Fruit fly (Drosophila melanogaster) whole organism, prepupa: ENCODE measurements around the gene Gclm.

Experiments
- Blimp-1 ChIP-seq: fragments of 200-800 bp; sonication (Bioruptor generic); optimal IDR thresholded peaks from 3 replicates; lab custom pipeline; 2017; ENCODE audit warnings: missing biosample characterization, missing genetic modification characterization, mild to moderate bottlenecking, moderate library complexity, missing genetic modification reagents
- CG10631 ChIP-seq: fragments of 200-800 bp; sonication (Bioruptor generic); optimal IDR thresholded peaks from 2 replicates; lab custom pipeline; 2016; ENCODE audit warnings: missing biosample characterization, missing genetic modification characterization
- CG10669 ChIP-seq: fragments of 200-800 bp; sonication (Bioruptor generic); optimal IDR thresholded peaks from 3 replicates; lab custom pipeline; 2018; ENCODE audit warnings: missing biosample characterization, mild to moderate bottlenecking, missing genetic modification characterization, moderate library complexity
- CG11294 ChIP-seq: fragments of 200-800 bp; sonication (Bioruptor generic); IDR thresholded peaks from 2 replicates; pipeline ENCODE4 v1.3.6; 2022; ENCODE audit warnings: missing biosample characterization, missing genetic modification characterization
- CG11762 ChIP-seq: fragments of 200-800 bp; sonication (Bioruptor generic); optimal IDR thresholded peaks from 3 replicates; lab custom pipeline; 2016; ENCODE audit warnings: missing biosample characterization, missing genetic modification characterization; ENCODE audit not compliant: insufficient read depth
- CG11902 ChIP-seq: fragments of 200-800 bp; sonication (Bioruptor generic); optimal IDR thresholded peaks from 3 replicates; lab custom pipeline; 2016; ENCODE audit warnings: missing biosample characterization, missing genetic modification characterization
- CG15336 ChIP-seq: fragments of 200-800 bp; sonication (Bioruptor generic); IDR thresholded peaks from 2 replicates; pipeline ENCODE4 v1.3.6; 2022; ENCODE audit warnings: missing biosample characterization, missing genetic modification characterization
- CG16779 ChIP-seq: fragments of 200-800 bp; sonication (Bioruptor generic); optimal IDR thresholded peaks from 3 replicates; lab custom pipeline; 2017; ENCODE audit warnings: missing biosample characterization, mild to moderate bottlenecking, missing genetic modification characterization
- CG3032 ChIP-seq: fragments of 200-800 bp; optimal IDR thresholded peaks from 2 replicates; lab custom pipeline; 2019; ENCODE audit warnings: missing biosample characterization, mild to moderate bottlenecking, missing genetic modification characterization, moderate library complexity
- CG31627 ChIP-seq: fragments of 200-800 bp; sonication (Bioruptor generic); optimal IDR thresholded peaks from 3 replicates; lab custom pipeline; 2016; ENCODE audit warnings: missing biosample characterization, missing genetic modification characterization
- CG32006 ChIP-seq: fragments of 200-800 bp; sonication (Bioruptor generic); optimal IDR thresholded peaks from 3 replicates; lab custom pipeline; 2017; ENCODE audit warnings: missing biosample characterization, mild to moderate bottlenecking, missing genetic modification characterization
- CG3919 ChIP-seq: fragments of 200-800 bp; sonication (Bioruptor generic); optimal IDR thresholded peaks from 3 replicates; lab custom pipeline; 2016; ENCODE audit warnings: missing biosample characterization, missing genetic modification characterization
- CG6163 ChIP-seq: fragments of 200-800 bp; sonication (Bioruptor generic); IDR thresholded peaks from 3 replicates; pipeline ENCODE4 v1.3.6; 2022; ENCODE audit warnings: missing biosample characterization, missing genetic modification characterization
- CG6276 ChIP-seq: fragments of 200-800 bp; sonication (Bioruptor generic); optimal IDR thresholded peaks from 2 replicates; lab custom pipeline; 2017; ENCODE audit warnings: missing biosample characterization, mild to moderate bottlenecking, missing genetic modification characterization
- CG6792 ChIP-seq: fragments of 200-800 bp; sonication (Bioruptor generic); optimal IDR thresholded peaks from 3 replicates; lab custom pipeline; 2016; ENCODE audit warnings: missing biosample characterization, missing genetic modification characterization
- CG6808 ChIP-seq: fragments of 200-800 bp; sonication (Bioruptor generic); optimal IDR thresholded peaks from 3 replicates; lab custom pipeline; 2017; ENCODE audit warnings: missing biosample characterization, missing genetic modification characterization, mild to moderate bottlenecking, moderate library complexity, missing genetic modification reagents
- CG6854 ChIP-seq: fragments of 200-800 bp; sonication (Bioruptor generic); optimal IDR thresholded peaks from 2 replicates; lab custom pipeline; 2017; ENCODE audit warnings: missing biosample characterization, mild to moderate bottlenecking, missing genetic modification characterization
- CG8119 ChIP-seq: fragments of 200-800 bp; sonication (Bioruptor generic); IDR thresholded peaks from 3 replicates; pipeline ENCODE4 v1.3.6; 2022; ENCODE audit warnings: missing biosample characterization, missing genetic modification characterization
- CG8319 ChIP-seq: fragments of 200-800 bp; sonication (Bioruptor generic); optimal IDR thresholded peaks from 3 replicates; lab custom pipeline; 2016; ENCODE audit warnings: missing biosample characterization, missing genetic modification characterization
- CG8632 ChIP-seq: fragments of 200-800 bp; sonication (Bioruptor generic); optimal IDR thresholded peaks from 3 replicates; lab custom pipeline; 2016; ENCODE audit warnings: missing biosample characterization, missing genetic modification characterization
- CG9139 ChIP-seq: fragments of 200-800 bp; sonication (Bioruptor generic); optimal IDR thresholded peaks from 3 replicates; lab custom pipeline; 2017; ENCODE audit warnings: missing biosample characterization, mild to moderate bottlenecking, missing genetic modification characterization
- Eip75B ChIP-seq: fragments of 200-800 bp; sonication (Bioruptor generic); optimal IDR thresholded peaks from 3 replicates; lab custom pipeline; 2016; ENCODE audit warnings: missing biosample characterization, missing genetic modification characterization
- Eip78C ChIP-seq: fragments of 200-800 bp; sonication (Bioruptor generic); peaks from one replicate; lab custom pipeline; 2016; ENCODE audit warnings: missing biosample characterization, missing genetic modification characterization
- Eip93F ChIP-seq: fragments of 200-800 bp; sonication (Bioruptor generic); optimal IDR thresholded peaks from 2 replicates; lab custom pipeline; 2016; ENCODE audit warnings: missing biosample characterization, mild to moderate bottlenecking, missing genetic modification characterization
- Ets21C ChIP-seq: fragments of 200-800 bp; sonication (Bioruptor generic); optimal IDR thresholded peaks from 3 replicates; lab custom pipeline; 2016; ENCODE audit warnings: missing biosample characterization, missing genetic modification characterization
- Gug ChIP-seq: fragments of 200-800 bp; sonication (Bioruptor generic); IDR thresholded peaks from 2 replicates; pipeline ENCODE4 v1.3.6; 2022; ENCODE audit warnings: missing biosample characterization, missing genetic modification characterization
- Hr38 ChIP-seq: sonication (Bioruptor generic); optimal IDR thresholded peaks from 2 replicates; lab custom pipeline; 2016; ENCODE audit warnings: missing biosample characterization, missing genetic modification characterization
- Hr4 ChIP-seq: fragments of 200-800 bp; sonication (Bioruptor generic); optimal IDR thresholded peaks from 3 replicates; lab custom pipeline; 2016; ENCODE audit warnings: missing biosample characterization, missing genetic modification characterization
- Met ChIP-seq: fragments of 200-800 bp; sonication (Bioruptor generic); optimal IDR thresholded peaks from 3 replicates; lab custom pipeline; 2016; ENCODE audit warnings: missing biosample characterization, missing genetic modification characterization
- OdsH ChIP-seq: fragments of 200-800 bp; sonication (Bioruptor generic); optimal IDR thresholded peaks from 3 replicates; lab custom pipeline; 2016; ENCODE audit warnings: missing biosample characterization, missing genetic modification characterization
- Smox ChIP-seq: fragments of 200-800 bp; sonication (Bioruptor generic); optimal IDR thresholded peaks from 3 replicates; lab custom pipeline; 2016; ENCODE audit warnings: missing biosample characterization, missing genetic modification characterization
- Sox102F ChIP-seq: fragments of 200-800 bp; sonication (Bioruptor generic); optimal IDR thresholded peaks from 2 replicates; lab custom pipeline; 2016; ENCODE audit warnings: missing biosample characterization, mild to moderate bottlenecking, missing genetic modification characterization
- Sox14 ChIP-seq: fragments of 200-800 bp; sonication (Bioruptor generic); optimal IDR thresholded peaks from 3 replicates; lab custom pipeline; 2016; ENCODE audit warnings: missing biosample characterization, missing genetic modification characterization
- acj6 ChIP-seq: fragments of 200-800 bp; sonication (Bioruptor generic); optimal IDR thresholded peaks from 3 replicates; lab custom pipeline; 2016; ENCODE audit warnings: missing biosample characterization, missing genetic modification characterization
- cyc ChIP-seq: fragments of 200-800 bp; sonication (Bioruptor generic); optimal IDR thresholded peaks from 3 replicates; lab custom pipeline; 2016; ENCODE audit warnings: missing biosample characterization, missing genetic modification characterization
- dac ChIP-seq: fragments of 200-800 bp; sonication (Bioruptor generic); optimal IDR thresholded peaks from 2 replicates; lab custom pipeline; 2017; ENCODE audit warnings: missing biosample characterization, mild to moderate bottlenecking, missing genetic modification characterization
- dsx ChIP-seq: fragments of 200-800 bp; optimal IDR thresholded peaks from 3 replicates; lab custom pipeline; 2019; ENCODE audit warnings: missing biosample characterization, mild to moderate bottlenecking, missing genetic modification characterization, moderate library complexity; ENCODE audit not compliant: poor library complexity, severe bottlenecking
- eg ChIP-seq: fragments of 200-800 bp; sonication (Bioruptor generic); IDR thresholded peaks from 3 replicates; pipeline ENCODE4 v1.3.6; 2022; ENCODE audit warnings: missing biosample characterization, missing genetic modification characterization
- esn ChIP-seq: fragments of 200-800 bp; sonication (Bioruptor generic); optimal IDR thresholded peaks from 2 replicates; lab custom pipeline; 2016; ENCODE audit warnings: missing biosample characterization, mild to moderate bottlenecking, missing genetic modification characterization, moderate library complexity
- fkh ChIP-seq: fragments of 200-800 bp; sonication (Bioruptor generic); optimal IDR thresholded peaks from 3 replicates; lab custom pipeline; 2017; ENCODE audit warnings: missing biosample characterization, mild to moderate bottlenecking, missing genetic modification characterization, moderate library complexity
- net ChIP-seq: fragments of 200-800 bp; sonication (Bioruptor generic); optimal IDR thresholded peaks from 3 replicates; lab custom pipeline; 2016; ENCODE audit warnings: missing biosample characterization, missing genetic modification characterization
- pdm3 ChIP-seq: fragments of 200-800 bp; sonication (Bioruptor generic); optimal IDR thresholded peaks from 3 replicates; lab custom pipeline; 2016; ENCODE audit warnings: missing biosample characterization, missing genetic modification characterization
- salr ChIP-seq, 2 experiments: fragments of 200-800 bp; sonication (Bioruptor generic); optimal IDR thresholded peaks; 3 replicates each; lab custom pipeline; 2016 to 2018; ENCODE audit warnings: missing biosample characterization in 2 of 2, missing genetic modification characterization in 2 of 2, mild to moderate bottlenecking in 1 of 2
- spab ChIP-seq: fragments of 200-800 bp; sonication (Bioruptor generic); optimal IDR thresholded peaks from 2 replicates; lab custom pipeline; 2017; ENCODE audit warnings: missing biosample characterization, mild to moderate bottlenecking, missing genetic modification characterization, missing genetic modification reagents
- ss ChIP-seq, 2 experiments: fragments of 200-800 bp; sonication (Bioruptor generic); optimal IDR thresholded peaks; 2 replicates in 1 of 2; 3 replicates in 1 of 2; lab custom pipeline; 2017 to 2018; ENCODE audit warnings: mild to moderate bottlenecking in 2 of 2, missing biosample characterization in 2 of 2, missing genetic modification characterization in 2 of 2, moderate library complexity in 1 of 2
- svp ChIP-seq: fragments of 200-800 bp; sonication (Bioruptor generic); peaks from one replicate; lab custom pipeline; 2016; ENCODE audit warnings: missing biosample characterization, missing genetic modification characterization
- topi ChIP-seq: fragments of 200-800 bp; sonication (Bioruptor generic); optimal IDR thresholded peaks from 3 replicates; lab custom pipeline; 2016; ENCODE audit warnings: missing biosample characterization, missing genetic modification characterization
- vri ChIP-seq: fragments of 200-800 bp; sonication (Bioruptor generic); optimal IDR thresholded peaks from 3 replicates; lab custom pipeline; 2016; ENCODE audit warnings: missing biosample characterization, mild to moderate bottlenecking, missing genetic modification characterization

Gene Gclm

dm6 chr3R:22636567-22636889, 49.8 kb downstream of the Gclm start (continued):
- TF ChIP-seq Hr4 (no peak), CG9139 (GFP tag; lab: Kevin White, UChicago) (no peak), Blimp-1 (GFP tag; lab: Kevin White, UChicago) (no peak), CG6854 (GFP tag; lab: Kevin White, UChicago) (no peak), CG11294 (GFP tag; lab: Robert Waterston, UW) (no peak), CG10631 (GFP tag; lab: Kevin White, UChicago) (no peak)
- TF ChIP-seq, all 60 proteins: peak for 10

DNA sequence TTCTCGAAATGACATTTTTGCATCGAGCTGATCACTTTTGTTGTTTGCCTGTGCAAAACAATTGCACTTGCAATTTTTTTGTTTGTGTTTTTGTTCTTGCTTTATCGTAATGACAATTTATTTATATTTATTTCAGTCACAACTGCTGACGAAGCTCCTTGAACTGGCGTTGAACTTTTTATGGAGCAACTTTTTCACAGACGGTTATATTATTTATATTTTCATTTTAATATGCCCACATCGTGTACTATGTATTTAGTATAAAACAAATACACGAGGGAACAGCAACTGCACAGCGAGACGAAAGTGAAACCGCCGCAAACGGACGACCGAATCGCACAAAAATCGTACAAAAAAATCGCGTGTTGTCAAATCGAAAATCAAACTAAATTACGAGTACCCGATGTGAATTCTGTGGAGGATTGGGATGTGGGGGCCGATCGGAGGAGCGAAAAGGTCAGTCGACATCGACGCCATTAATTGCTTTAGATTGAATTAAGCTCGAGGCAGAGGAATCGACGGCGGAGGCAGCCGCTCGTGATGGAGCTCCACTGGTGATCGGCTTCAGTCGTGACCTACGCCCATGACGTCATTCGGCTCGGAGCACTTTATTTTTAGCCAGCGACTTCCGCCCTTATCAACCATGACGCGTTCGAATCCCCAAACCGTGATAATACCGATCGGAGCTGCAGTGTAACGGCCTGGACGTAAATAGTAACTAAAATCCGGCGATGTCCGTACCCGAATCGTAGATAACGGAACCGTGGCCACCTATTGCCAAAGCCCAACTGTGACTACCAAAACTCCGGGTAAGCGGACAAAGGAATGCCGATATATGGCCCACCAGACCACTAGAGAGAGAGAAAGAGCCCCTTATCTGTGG, 50.4 kb downstream of the Gclm start:
- TF ChIP-seq CG6163 (GFP tag; lab: Robert Waterston, UW) (no peak), CG32006 (GFP tag; lab: Kevin White, UChicago) (no peak), CG10669 (GFP tag; lab: Kevin White, UChicago) (no peak), Ets21C (GFP tag; lab: Kevin White, UChicago) (peak; percentile 5), CG8319 (GFP tag; lab: Kevin White, UChicago) (no peak), Eip93F (peak; percentile 78), CG8119 (GFP tag; lab: Robert Waterston, UW) (no peak), fkh (GFP tag; lab: Kevin White, UChicago) (no peak), Hr38 (GFP tag; lab: Kevin White, UChicago) (no peak), CG8632 (no peak), Smox (GFP tag; lab: Kevin White, UChicago) (peak; percentile 12), Sox102F (GFP tag; lab: Kevin White, UChicago) (peak; percentile 22), Met (GFP tag; lab: Kevin White, UChicago) (peak; percentile 25), cyc (GFP tag; lab: Kevin White, UChicago) (no peak), CG11902 (GFP tag; lab: Kevin White, UChicago) (no peak), Sox14 (GFP tag; lab: Kevin White, UChicago) (no peak), Eip75B (no peak), dsx (GFP tag; lab: Kevin White, UChicago) (no peak), CG6276 (GFP tag; lab: Kevin White, UChicago) (no peak), esn (peak; percentile 32), vri (peak; percentile 37), pdm3 (GFP tag; lab: Kevin White, UChicago) (no peak), CG6854 (GFP tag; lab: Kevin White, UChicago) (no peak), CG10631 (GFP tag; lab: Kevin White, UChicago) (no peak), CG3032 (tag; lab: Kevin White, UChicago) (no peak), CG6808 (GFP tag; lab: Kevin White, UChicago) (no peak), CG31627 (GFP tag; lab: Kevin White, UChicago) (no peak), CG15336 (no peak), CG11294 (GFP tag; lab: Robert Waterston, UW) (no peak), acj6 (GFP tag; lab: Kevin White, UChicago) (no peak), CG16779 (tag; lab: Kevin White, UChicago) (no peak), topi (GFP tag; lab: Kevin White, UChicago) (no peak), svp (peak; percentile 99), ss (GFP tag; optimal IDR thresholded peaks at IDR 0.05; lab: Kevin White, UChicago) (peak in 1 of 2 experiments; percentile 10), OdsH (GFP tag; lab: Kevin White, UChicago) (no peak), CG3919 (no peak), Eip78C (GFP tag; lab: Kevin White, UChicago) (peak; percentile 69), Blimp-1 (GFP tag; lab: Kevin White, UChicago) (no peak), eg (GFP tag; lab: Robert Waterston, UW) (no peak), Gug (no peak), CG6792 (no peak), salr (GFP tag; optimal IDR thresholded peaks at IDR 0.05; lab: Kevin White, UChicago) (no peak), net (GFP tag; lab: Kevin White, UChicago) (no peak), dac (GFP tag; lab: Kevin White, UChicago) (no peak), spab (GFP tag; lab: Kevin White, UChicago) (no peak), Hr4 (no peak), CG11762 (no peak)
